Worm (Caenorhabditis elegans): ENCODE data around the gene lmtr-5.

DNA sequence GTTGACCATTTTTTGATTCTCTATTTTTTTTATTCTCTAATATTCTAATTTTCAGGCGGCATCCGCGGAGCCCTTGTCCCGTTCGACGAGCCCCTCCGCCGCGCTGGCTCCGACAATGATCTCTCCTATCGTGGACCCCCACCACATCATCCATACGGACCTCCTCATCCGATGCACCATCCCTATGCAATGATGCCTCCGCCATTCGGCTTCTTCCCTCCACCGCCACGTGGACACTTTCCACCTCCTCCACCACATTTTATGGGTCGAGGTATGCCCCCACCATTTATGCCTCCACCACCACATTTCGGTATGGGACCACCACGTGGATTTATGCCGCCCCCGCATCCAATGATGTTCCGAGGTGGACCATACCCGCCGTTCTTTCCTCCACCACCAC, 14.2 kb upstream of the lmtr-5 start:
- TF ChIP-seq Y48G9A.11 (GFP tag; IDR thresholded peaks at IDR 0.05): no peak
- TF ChIP-seq set-16 (GFP tag; IDR thresholded peaks at IDR 0.05): peak; percentile 79
- TF ChIP-seq pha-4 (GFP tag; IDR thresholded peaks at IDR 0.05): no peak
- no peak for TF ChIP-seq pha-4 (tag; optimal IDR thresholded peaks at IDR 0.05)
- TF ChIP-seq ama-1 (optimal IDR thresholded peaks at IDR 0.05): no peak
- TF ChIP-seq snpc-4 (tag; optimal IDR thresholded peaks at IDR 0.05): no peak
- no peak for TF ChIP-seq R02D3.7 (tag; optimal IDR thresholded peaks at IDR 0.05)
- no peak for TF ChIP-seq saeg-2 (GFP tag; IDR thresholded peaks at IDR 0.05)
- no peak for TF ChIP-seq madf-9 (GFP tag; conservative IDR thresholded peaks at IDR 0.05)
- no peak for TF ChIP-seq F26F4.8 (GFP tag; conservative IDR thresholded peaks at IDR 0.05)
- TF ChIP-seq ceh-82 (tag; optimal IDR thresholded peaks at IDR 0.05): no peak
- no peak for TF ChIP-seq mep-1 (tag; optimal IDR thresholded peaks at IDR 0.05)
- TF ChIP-seq ZK337.2 (GFP tag; IDR thresholded peaks at IDR 0.05): no peak

Measured in whole organism, L4 larva.